Fruit fly (Drosophila melanogaster): Measurements from ENCODE around the gene Pcp.

Gene Pcp

dm6 chr2L:7056189-7056926, 34.9 kb downstream of the Pcp start, which contains the start of gene Mnn1 (continued):
- TF ChIP-seq toy (GFP tag; IDR thresholded peaks at IDR 0.05) (no peak), CG15696 (tag; optimal IDR thresholded peaks at IDR 0.05) (no peak), CG6254 (GFP tag; optimal IDR thresholded peaks at IDR 0.05) (peak; percentile 44), CG18764 (GFP tag; optimal IDR thresholded peaks at IDR 0.05) (peak; percentile 34), dm (GFP tag; optimal IDR thresholded peaks at IDR 0.05) (peak; percentile 97), CG14860 (GFP tag; IDR thresholded peaks at IDR 0.05; ENCODE audit: partially characterized antibody) (no peak), CG5180 (GFP tag; optimal IDR thresholded peaks at IDR 0.05) (no peak), ash1 (GFP tag; optimal IDR thresholded peaks at IDR 0.05) (no peak), CG10959 (GFP tag; IDR thresholded peaks at IDR 0.05) (no peak), gro (GFP tag; optimal IDR thresholded peaks at IDR 0.05) (peak; percentile 49), Dad (GFP tag; optimal IDR thresholded peaks at IDR 0.05) (peak; percentile 53), NC2α (GFP tag; optimal IDR thresholded peaks at IDR 0.05) (peak; percentile 39), Atf-2 (GFP tag; optimal IDR thresholded peaks at IDR 0.05) (no peak), CG17612 (GFP tag; IDR thresholded peaks at IDR 0.05) (no peak), TFAM (GFP tag; optimal IDR thresholded peaks at IDR 0.05) (no peak), hth (optimal IDR thresholded peaks at IDR 0.05) (no peak), vfl (GFP tag; optimal IDR thresholded peaks at IDR 0.05) (peak; percentile 52), CG1792 (GFP tag; optimal IDR thresholded peaks at IDR 0.05) (no peak), pros (GFP tag; optimal IDR thresholded peaks at IDR 0.05) (no peak), CG7963 (GFP tag; IDR thresholded peaks at IDR 0.05; ENCODE audit: partially characterized antibody) (no peak), Hmr (GFP tag; optimal IDR thresholded peaks at IDR 0.05) (no peak), CG6791 (GFP tag; IDR thresholded peaks at IDR 0.05; ENCODE audit: partially characterized antibody) (peak; percentile 53; the same call in 2 of the 3 replicates), btn (GFP tag; optimal IDR thresholded peaks at IDR 0.05) (peak; percentile 6), slou (GFP tag; optimal IDR thresholded peaks at IDR 0.05) (no peak), sim (GFP tag; IDR thresholded peaks at IDR 0.05) (no peak), unc-4 (GFP tag; IDR thresholded peaks at IDR 0.05; ENCODE audit: partially characterized antibody) (peak; percentile 53; the same call in 1 of the 2 replicates), Six4 (GFP tag; optimal IDR thresholded peaks at IDR 0.05) (peak; percentile 1), CG30431 (GFP tag; optimal IDR thresholded peaks at IDR 0.05) (no peak), Nf-YB (GFP tag; optimal IDR thresholded peaks at IDR 0.05) (peak; percentile 25), nau (GFP tag; optimal IDR thresholded peaks at IDR 0.05) (no peak), CG4360 (GFP tag; IDR thresholded peaks at IDR 0.05) (peak; percentile 89), CG10267 (tag; optimal IDR thresholded peaks at IDR 0.05) (peak; percentile 98), Meics (GFP tag; optimal IDR thresholded peaks at IDR 0.05) (peak; percentile 93), CG12744 (GFP tag; optimal IDR thresholded peaks at IDR 0.05) (no peak), CG12299 (tag; optimal IDR thresholded peaks at IDR 0.05) (no peak), CG34422 (GFP tag; IDR thresholded peaks at IDR 0.05) (peak; percentile 87; the same call in 2 of the 3 replicates), Oli (tag; optimal IDR thresholded peaks at IDR 0.05) (no peak), Oaz (GFP tag; IDR thresholded peaks at IDR 0.05) (no peak), Dbx (GFP tag; IDR thresholded peaks at IDR 0.05) (peak; percentile 51; the same call in 2 of the 3 replicates), z (GFP tag; IDR thresholded peaks at IDR 0.05) (no peak), sima (GFP tag; optimal IDR thresholded peaks at IDR 0.05) (no peak), CG12236 (GFP tag; optimal IDR thresholded peaks at IDR 0.05) (no peak), seq (GFP tag; IDR thresholded peaks at IDR 0.05) (no peak), az2 (GFP tag; optimal IDR thresholded peaks at IDR 0.05) (peak; percentile 31), fd96Cb (tag; optimal IDR thresholded peaks at IDR 0.05) (no peak), otp (GFP tag; IDR thresholded peaks at IDR 0.05) (no peak), rib (GFP tag; IDR thresholded peaks at IDR 0.05) (peak; percentile 40; the same call in 1 of the 2 replicates), CG10147 (GFP tag; optimal IDR thresholded peaks at IDR 0.05) (no peak), CG11723 (GFP tag; optimal IDR thresholded peaks at IDR 0.05) (no peak), CG4707 (GFP tag; optimal IDR thresholded peaks at IDR 0.05) (no peak)
